Worm (Caenorhabditis elegans): ENCODE measurements around the gene srh-289.

The srh-289 gene

DNA sequence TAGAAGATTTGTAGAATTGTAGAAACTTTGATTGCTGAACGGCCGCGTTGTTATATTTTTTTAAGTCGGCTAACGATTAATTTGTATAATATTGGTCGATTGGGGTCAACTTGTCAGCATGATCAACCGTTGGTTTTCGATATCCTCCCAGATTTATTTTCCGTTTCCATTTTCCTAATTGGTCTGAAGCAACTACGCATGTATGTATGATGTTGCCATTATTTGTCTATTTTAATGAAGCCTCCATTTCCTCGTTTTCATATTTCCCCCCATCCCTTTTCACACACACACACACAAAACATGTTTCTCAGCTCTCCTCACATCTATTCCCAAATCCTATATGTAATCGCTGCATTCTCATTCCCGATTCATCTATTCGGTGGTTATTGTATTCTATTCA, 6.7 kb upstream of the srh-289 start, which contains the start of gene srh-287:
Gene srh-287, plus strand, starts transcription at position 301 of the 400 bp plus-strand sequence.
- TF ChIP-seq nhr-25 (tag; optimal IDR thresholded peaks at IDR 0.05; ENCODE audit: borderline replicate concordance, insufficient read depth) (no peak), lin-15B (tag; optimal IDR thresholded peaks at IDR 0.05) (no peak), unc-62 (GFP tag; optimal IDR thresholded peaks at IDR 0.05 in 1 of 2) (no peak), unc-62 (tag; optimal IDR thresholded peaks at IDR 0.05) (no peak), dve-1 (tag; optimal IDR thresholded peaks at IDR 0.05; ENCODE audit: insufficient read depth) (no peak), attf-4 (tag; optimal IDR thresholded peaks at IDR 0.05) (no peak), madf-9 (GFP tag; conservative IDR thresholded peaks at IDR 0.05) (no peak), mes-2 (tag; optimal IDR thresholded peaks at IDR 0.05; ENCODE audit: poor library complexity, severe bottlenecking) (no peak), duxl-1 (tag; optimal IDR thresholded peaks at IDR 0.05; ENCODE audit: poor library complexity) (no peak), snpc-1.2 (GFP tag; IDR thresholded peaks at IDR 0.05) (no peak)

DNA sequence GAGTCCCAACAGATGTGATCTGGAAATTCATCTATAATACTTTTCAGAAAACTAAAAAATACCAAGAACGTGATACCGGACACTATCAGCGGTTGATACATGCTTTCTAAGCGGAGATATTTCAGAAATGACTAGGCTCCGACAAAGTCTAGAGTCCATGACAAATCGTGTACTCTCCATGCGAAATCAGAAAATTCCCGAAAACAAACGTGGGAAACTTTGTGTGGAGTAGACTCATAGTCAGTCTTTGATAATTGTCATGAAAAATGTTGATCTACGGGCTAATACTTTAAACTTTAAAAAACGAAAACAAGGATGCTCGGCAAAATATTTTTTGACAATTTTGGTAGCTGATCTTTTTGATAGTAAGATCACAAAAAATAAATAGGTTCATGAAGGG, 4.9 kb upstream of the srh-289 start, which contains the start of gene srx-18:
Gene srx-18, minus strand, starts transcription at position 101 of the 400 bp plus-strand sequence.
- TF ChIP-seq zfp-3 (GFP tag; conservative IDR thresholded peaks at IDR 0.05) (no peak), fos-1 (tag; optimal IDR thresholded peaks at IDR 0.05) (no peak), ZK546.5 (tag; optimal IDR thresholded peaks at IDR 0.05) (no peak), mep-1 (tag; optimal IDR thresholded peaks at IDR 0.05) (no peak), hlh-11 (tag; optimal IDR thresholded peaks at IDR 0.05) (no peak), mes-2 (tag; optimal IDR thresholded peaks at IDR 0.05; ENCODE audit: poor library complexity, severe bottlenecking) (no peak)

DNA sequence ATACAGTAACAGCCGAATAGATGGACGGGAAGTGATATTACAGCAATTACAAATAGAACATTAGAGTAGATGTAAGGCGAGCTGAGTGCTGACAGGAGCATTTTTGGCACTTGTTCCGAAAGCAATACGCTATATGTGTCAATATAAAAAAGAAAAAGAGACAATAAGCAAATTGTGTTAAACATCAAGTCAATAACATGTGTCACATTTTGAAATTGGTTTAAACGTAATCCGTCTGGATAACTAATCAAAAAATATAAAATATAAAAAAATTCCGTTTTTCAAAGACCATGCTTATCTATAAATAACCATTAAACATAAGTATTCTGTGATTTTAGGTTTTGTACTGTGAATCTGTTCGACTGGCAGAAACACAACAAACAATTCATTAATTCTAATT, 1.8 kb upstream of the srh-289 start, which contains the start of gene srh-288:
Gene srh-288, minus strand, starts transcription at position 101 of the 400 bp plus-strand sequence.
- TF ChIP-seq nhr-6 (tag; optimal IDR thresholded peaks at IDR 0.05) = no peak
- no peak for TF ChIP-seq hlh-11 (tag; optimal IDR thresholded peaks at IDR 0.05)
- TF ChIP-seq zip-2 (tag; optimal IDR thresholded peaks at IDR 0.05) = no peak
- no peak for TF ChIP-seq daf-12 (tag; optimal IDR thresholded peaks at IDR 0.05)
- TF ChIP-seq aly-2 (tag; optimal IDR thresholded peaks at IDR 0.05) = no peak
- no peak for TF ChIP-seq R02D3.7 (tag; optimal IDR thresholded peaks at IDR 0.05)
- no peak for TF ChIP-seq jun-1 (tag; optimal IDR thresholded peaks at IDR 0.05)
- no peak for TF ChIP-seq F37D6.2 (tag; optimal IDR thresholded peaks at IDR 0.05)
- no peak for TF ChIP-seq duxl-1 (tag; optimal IDR thresholded peaks at IDR 0.05; ENCODE audit: poor library complexity)
- no peak for TF ChIP-seq ztf-7 (tag; optimal IDR thresholded peaks at IDR 0.05)
- no peak for TF ChIP-seq dve-1 (tag; optimal IDR thresholded peaks at IDR 0.05; ENCODE audit: insufficient read depth)
- TF ChIP-seq hif-1 (tag; optimal IDR thresholded peaks at IDR 0.05) = no peak
- no peak for TF ChIP-seq mes-2 (tag; optimal IDR thresholded peaks at IDR 0.05; ENCODE audit: poor library complexity, severe bottlenecking)
- no peak for TF ChIP-seq ZK337.2 (GFP tag; IDR thresholded peaks at IDR 0.05)
- no peak for TF ChIP-seq dmd-9 (GFP tag; IDR thresholded peaks at IDR 0.05)
- no peak for TF ChIP-seq ctbp-1 (GFP tag; IDR thresholded peaks at IDR 0.05)
- TF ChIP-seq unc-39 (tag; optimal IDR thresholded peaks at IDR 0.05) = no peak
- TF ChIP-seq ceh-32 (tag; optimal IDR thresholded peaks at IDR 0.05; ENCODE audit: poor library complexity) = no peak
- TF ChIP-seq lin-15B (tag; optimal IDR thresholded peaks at IDR 0.05) = no peak

DNA sequence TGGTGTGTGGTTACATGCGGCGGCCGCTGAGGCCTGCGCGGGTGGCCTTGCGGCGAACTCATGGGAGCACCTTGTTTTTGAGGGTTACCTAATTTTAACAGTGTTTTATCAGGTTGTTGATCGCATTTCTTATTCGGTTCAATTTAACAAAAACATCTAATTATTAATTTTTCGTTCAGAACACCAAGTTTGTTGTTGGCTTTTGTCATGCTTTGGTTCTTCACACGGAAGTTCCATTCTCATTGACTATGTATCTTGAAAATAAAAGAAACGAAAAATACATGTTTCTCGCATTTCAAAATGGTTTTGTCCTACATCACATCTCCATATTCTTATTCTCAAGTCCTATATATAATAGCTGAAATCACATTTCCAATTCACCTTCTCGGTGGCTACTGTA, 3.7 kb downstream of the srh-289 start, which contains the start of gene srh-290:
Gene srh-290, plus strand, starts transcription at position 301 of the 400 bp plus-strand sequence.
- TF ChIP-seq hlh-11 (tag; optimal IDR thresholded peaks at IDR 0.05) (no peak), Y75B8A.6 (GFP tag; IDR thresholded peaks at IDR 0.05) (no peak), zfp-3 (GFP tag; conservative IDR thresholded peaks at IDR 0.05) (no peak), zag-1 (tag; optimal IDR thresholded peaks at IDR 0.05) (no peak), aha-1 (tag) (peak; percentile 64), unc-39 (tag; optimal IDR thresholded peaks at IDR 0.05) (no peak), egl-27 (tag; optimal IDR thresholded peaks at IDR 0.05) (no peak), ztf-11 (tag; optimal IDR thresholded peaks at IDR 0.05) (no peak), set-16 (GFP tag; IDR thresholded peaks at IDR 0.05) (no peak), tag-97 (GFP tag; IDR thresholded peaks at IDR 0.05) (no peak), unc-62 (GFP tag; optimal IDR thresholded peaks at IDR 0.05 in 1 of 2) (peak in 1 of 2 experiments; percentile 20), unc-62 (tag; optimal IDR thresholded peaks at IDR 0.05) (no peak), ama-1 (optimal IDR thresholded peaks at IDR 0.05) (no peak), Y105C5A.15 (GFP tag; IDR thresholded peaks at IDR 0.05) (no peak), dpl-1 (GFP tag; optimal IDR thresholded peaks at IDR 0.05) (no peak), nhr-41 (GFP tag; IDR thresholded peaks at IDR 0.05) (no peak), dve-1 (tag; optimal IDR thresholded peaks at IDR 0.05; ENCODE audit: insufficient read depth) (no peak), lsy-2 (tag; optimal IDR thresholded peaks at IDR 0.05) (no peak)

Data from whole organism, L4 larva.